Fruit fly (Drosophila melanogaster): Measurements from ENCODE around the gene crb.

Gene crb

dm6 chr3R:24264414-24265363 lies 30.2 kb upstream of the crb start:
- no peak for TF ChIP-seq CG34406 (GFP tag; optimal IDR thresholded peaks at IDR 0.05)
- TF ChIP-seq Sox102F (GFP tag; optimal IDR thresholded peaks at IDR 0.05), result no peak
- 0 out of 2 replicates have a peak, but pooled peaks have one; percentile 0 for TF ChIP-seq CG15336 (GFP tag; IDR thresholded peaks at IDR 0.05)
- TF ChIP-seq CG32006 (GFP tag; optimal IDR thresholded peaks at IDR 0.05), result no peak
- peak; percentile 12 for TF ChIP-seq dsx (GFP tag; optimal IDR thresholded peaks at IDR 0.05; ENCODE audit: poor library complexity, severe bottlenecking)
- no peak for TF ChIP-seq CG8319 (GFP tag; optimal IDR thresholded peaks at IDR 0.05)
- TF ChIP-seq Hr4 (GFP tag; optimal IDR thresholded peaks at IDR 0.05), result no peak
- TF ChIP-seq Lpt (GFP tag; optimal IDR thresholded peaks at IDR 0.05), result no peak
- TF ChIP-seq ss (GFP tag; optimal IDR thresholded peaks at IDR 0.05), result no peak
- peak; percentile 63 for TF ChIP-seq svp (GFP tag)
- TF ChIP-seq CG8632 (GFP tag; optimal IDR thresholded peaks at IDR 0.05), result no peak
- peak; percentile 69 for TF ChIP-seq Eip78C (GFP tag)
- no peak for TF ChIP-seq CG31627 (GFP tag; optimal IDR thresholded peaks at IDR 0.05)
- TF ChIP-seq Blimp-1 (GFP tag; optimal IDR thresholded peaks at IDR 0.05), result no peak
- TF ChIP-seq pdm3 (GFP tag; optimal IDR thresholded peaks at IDR 0.05), result no peak
- TF ChIP-seq CG16779 (tag; optimal IDR thresholded peaks at IDR 0.05), result no peak
- no peak for TF ChIP-seq CG7368 (GFP tag; optimal IDR thresholded peaks at IDR 0.05)
- TF ChIP-seq spab (GFP tag; optimal IDR thresholded peaks at IDR 0.05), result no peak
- TF ChIP-seq CG3919 (GFP tag; optimal IDR thresholded peaks at IDR 0.05), result peak; percentile 4
- TF ChIP-seq CG11762 (GFP tag; optimal IDR thresholded peaks at IDR 0.05; ENCODE audit: insufficient read depth), result no peak
- no peak for TF ChIP-seq CG6276 (GFP tag; optimal IDR thresholded peaks at IDR 0.05)
- no peak for TF ChIP-seq CG1621 (tag; optimal IDR thresholded peaks at IDR 0.05)
- no peak for TF ChIP-seq Sox15 (GFP tag; optimal IDR thresholded peaks at IDR 0.05)
- TF ChIP-seq fkh (GFP tag; optimal IDR thresholded peaks at IDR 0.05), result peak; percentile 59
- TF ChIP-seq Met (GFP tag; optimal IDR thresholded peaks at IDR 0.05), result no peak
- no peak for TF ChIP-seq Ets96B (tag; optimal IDR thresholded peaks at IDR 0.05)
- TF ChIP-seq vri (GFP tag; optimal IDR thresholded peaks at IDR 0.05), result peak; percentile 27

- TF ChIP-seq fd59A (GFP tag; optimal IDR thresholded peaks at IDR 0.05) (peak; percentile 91), pdm3 (GFP tag; optimal IDR thresholded peaks at IDR 0.05) (peak; percentile 82), CG34406 (GFP tag; optimal IDR thresholded peaks at IDR 0.05) (peak; percentile 88), CG11902 (GFP tag; optimal IDR thresholded peaks at IDR 0.05) (peak; percentile 71), achi (GFP tag; optimal IDR thresholded peaks at IDR 0.05) (peak; percentile 90), Lpt (GFP tag; optimal IDR thresholded peaks at IDR 0.05) (peak; percentile 82), CG6808 (GFP tag; optimal IDR thresholded peaks at IDR 0.05) (peak; percentile 93), Met (GFP tag; optimal IDR thresholded peaks at IDR 0.05) (peak; percentile 21), salr (GFP tag; optimal IDR thresholded peaks at IDR 0.05) (peak; percentile 73 to 85), svp (GFP tag) (peak; percentile 92), CG8119 (GFP tag; IDR thresholded peaks at IDR 0.05) (peak; percentile 87), CG6163 (GFP tag; IDR thresholded peaks at IDR 0.05) (peak; percentile 69; the same call in 2 of the 3 replicates), Ets21C (GFP tag; optimal IDR thresholded peaks at IDR 0.05) (peak; percentile 44), spab (GFP tag; optimal IDR thresholded peaks at IDR 0.05) (peak; percentile 89), Smox (GFP tag; optimal IDR thresholded peaks at IDR 0.05) (peak; percentile 83), cyc (GFP tag; optimal IDR thresholded peaks at IDR 0.05) (peak; percentile 68), Sox15 (GFP tag; optimal IDR thresholded peaks at IDR 0.05) (peak; percentile 79), Gug (GFP tag; IDR thresholded peaks at IDR 0.05) (peak; percentile 63; the same call in 1 of the 2 replicates), Eip78C (GFP tag) (peak; percentile 97), fkh (GFP tag; optimal IDR thresholded peaks at IDR 0.05) (no peak), CG11294 (GFP tag; IDR thresholded peaks at IDR 0.05) (no peak; the same call in 1 of the 2 replicates), Hr4 (GFP tag; optimal IDR thresholded peaks at IDR 0.05) (peak; percentile 87), Eip93F (GFP tag; optimal IDR thresholded peaks at IDR 0.05) (peak; percentile 62), CG8319 (GFP tag; optimal IDR thresholded peaks at IDR 0.05) (peak; percentile 88), CG15336 (GFP tag; IDR thresholded peaks at IDR 0.05) (peak; percentile 84), CG11762 (GFP tag; optimal IDR thresholded peaks at IDR 0.05; ENCODE audit: insufficient read depth) (peak; percentile 84), CG32006 (GFP tag; optimal IDR thresholded peaks at IDR 0.05) (peak; percentile 92), CG10669 (GFP tag; optimal IDR thresholded peaks at IDR 0.05) (peak; percentile 86), dac (GFP tag; optimal IDR thresholded peaks at IDR 0.05) (peak; percentile 53), Blimp-1 (GFP tag; optimal IDR thresholded peaks at IDR 0.05) (peak; percentile 60), fd85E (GFP tag; optimal IDR thresholded peaks at IDR 0.05) (no peak), acj6 (GFP tag; optimal IDR thresholded peaks at IDR 0.05) (peak; percentile 86)
These were observed 27.9 kb upstream of the crb start for dm6 chr3R:24266786-24267579.

Data from whole organism, prepupa.